Fruit fly (Drosophila melanogaster) whole organism, embryonic: Measurements from ENCODE around the gene CG31687.

Source experiments
- Adf1 ChIP-seq: fragments of 200-800 bp; sonication (Bioruptor generic); IDR thresholded peaks from 2 replicates; pipeline ENCODE4 v1.3.6; 2022; ENCODE audit warnings: missing biosample characterization, missing genetic modification characterization
- CG1024 ChIP-seq: fragments of 200-800 bp; sonication (Bioruptor generic); IDR thresholded peaks from 2 replicates; pipeline ENCODE4 v1.3.6; 2022; ENCODE audit warnings: missing biosample characterization, missing genetic modification characterization
- CG10267 ChIP-seq: fragments of 200-800 bp; sonication (Bioruptor generic); optimal IDR thresholded peaks from 2 replicates; lab custom pipeline; 2018; ENCODE audit warnings: missing biosample characterization, mild to moderate bottlenecking, missing genetic modification characterization, moderate library complexity
- CG10431 ChIP-seq: fragments of 200-800 bp; sonication (Bioruptor generic); optimal IDR thresholded peaks from 3 replicates; lab custom pipeline; 2018; ENCODE audit warnings: missing biosample characterization, mild to moderate bottlenecking, missing genetic modification characterization
- CG11695 ChIP-seq: fragments of 200-800 bp; sonication (Bioruptor generic); IDR thresholded peaks from 3 replicates; pipeline ENCODE4 v1.3.6; 2022; ENCODE audit warnings: missing biosample characterization, missing genetic modification characterization
- CG12744 ChIP-seq: fragments of 200-800 bp; sonication (Bioruptor generic); optimal IDR thresholded peaks from 2 replicates; lab custom pipeline; 2016; ENCODE audit warnings: missing biosample characterization, missing genetic modification characterization
- CG13287 ChIP-seq: fragments of 200-800 bp; sonication (Bioruptor generic); IDR thresholded peaks from 2 replicates; pipeline ENCODE4 v1.3.6; 2022; ENCODE audit warnings: missing biosample characterization, missing genetic modification characterization; ENCODE audit not compliant: partially characterized antibody
- CG14965 ChIP-seq: fragments of 200-800 bp; sonication (Bioruptor generic); optimal IDR thresholded peaks from 2 replicates; lab custom pipeline; 2016; ENCODE audit warnings: missing biosample characterization, missing genetic modification characterization, borderline replicate concordance
- CG17568 ChIP-seq: fragments of 200-800 bp; sonication (Bioruptor generic); optimal IDR thresholded peaks from 2 replicates; lab custom pipeline; 2018; ENCODE audit warnings: missing biosample characterization, mild to moderate bottlenecking, missing genetic modification characterization, moderate library complexity
- CG1792 ChIP-seq: fragments of 200-800 bp; sonication (Bioruptor generic); optimal IDR thresholded peaks from 2 replicates; lab custom pipeline; 2016; ENCODE audit warnings: missing biosample characterization, missing genetic modification characterization
- CG18599 ChIP-seq: fragments of 200-800 bp; sonication (Bioruptor generic); optimal IDR thresholded peaks from 3 replicates; lab custom pipeline; 2017; ENCODE audit warnings: missing biosample characterization, missing genetic modification characterization, mild to moderate bottlenecking, moderate library complexity, missing genetic modification reagents
- CG18764 ChIP-seq: fragments of 200-800 bp; sonication (Bioruptor generic); optimal IDR thresholded peaks from 3 replicates; lab custom pipeline; 2016; ENCODE audit warnings: missing biosample characterization, missing genetic modification characterization
- CG34422 ChIP-seq: fragments of 200-800 bp; sonication (Bioruptor generic); IDR thresholded peaks from 3 replicates; pipeline ENCODE4 v1.3.6; 2022; ENCODE audit warnings: missing biosample characterization, missing genetic modification characterization
- CG3995 ChIP-seq: fragments of 200-800 bp; sonication (Bioruptor generic); optimal IDR thresholded peaks from 3 replicates; lab custom pipeline; 2016; ENCODE audit warnings: missing biosample characterization, missing genetic modification characterization
- CG4360 ChIP-seq: fragments of 200-800 bp; sonication (Bioruptor generic); IDR thresholded peaks from 2 replicates; pipeline ENCODE4 v1.3.6; 2022; ENCODE audit warnings: missing biosample characterization, missing genetic modification characterization
- CG7372 ChIP-seq: fragments of 200-800 bp; sonication (Bioruptor generic); IDR thresholded peaks from 2 replicates; pipeline ENCODE4 v1.3.6; 2022; ENCODE audit warnings: missing biosample characterization, missing genetic modification characterization
- Dbx ChIP-seq: fragments of 200-800 bp; sonication (Bioruptor generic); IDR thresholded peaks from 3 replicates; pipeline ENCODE4 v1.3.6; 2022; ENCODE audit warnings: missing biosample characterization, missing genetic modification characterization
- Doc3 ChIP-seq: fragments of 200-800 bp; sonication (Bioruptor generic); IDR thresholded peaks from 3 replicates; pipeline ENCODE4 v1.3.6; 2022; ENCODE audit warnings: missing biosample characterization, missing genetic modification characterization; ENCODE audit not compliant: partially characterized antibody
- Ets65A ChIP-seq: fragments of 200-800 bp; sonication (Bioruptor generic); peaks from one replicate; lab custom pipeline; 2016; ENCODE audit warnings: missing biosample characterization, missing genetic modification characterization
- Ets97D ChIP-seq: fragments of 200-800 bp; sonication (Bioruptor generic); optimal IDR thresholded peaks from 3 replicates; lab custom pipeline; 2016; ENCODE audit warnings: missing biosample characterization, missing genetic modification characterization
- Fer3 ChIP-seq: fragments of 200-800 bp; sonication (Bioruptor generic); optimal IDR thresholded peaks from 2 replicates; lab custom pipeline; 2018; ENCODE audit warnings: missing biosample characterization, mild to moderate bottlenecking, missing genetic modification characterization, moderate library complexity
- Gsc ChIP-seq: fragments of 200-800 bp; sonication (Bioruptor generic); IDR thresholded peaks from 2 replicates; pipeline ENCODE4 v1.3.6; 2022; ENCODE audit warnings: missing biosample characterization, missing genetic modification characterization
- HHEX ChIP-seq: fragments of 200-800 bp; sonication (Bioruptor generic); optimal IDR thresholded peaks from 3 replicates; lab custom pipeline; 2017; ENCODE audit warnings: missing biosample characterization, mild to moderate bottlenecking, missing genetic modification characterization, missing genetic modification reagents
- HLHmδ ChIP-seq: fragments of 200-800 bp; sonication (Bioruptor generic); optimal IDR thresholded peaks from 2 replicates; lab custom pipeline; 2018; ENCODE audit warnings: missing biosample characterization, mild to moderate bottlenecking, missing genetic modification characterization, moderate library complexity
- Hmx ChIP-seq: fragments of 200-800 bp; sonication (Bioruptor generic); optimal IDR thresholded peaks from 2 replicates; lab custom pipeline; 2016; ENCODE audit warnings: missing biosample characterization, missing genetic modification characterization
- Hr51 ChIP-seq, 2 experiments: fragments of 200-800 bp; sonication (Bioruptor generic); optimal IDR thresholded peaks; 2 replicates in 1 of 2; 3 replicates in 1 of 2; lab custom pipeline; 2016 to 2018; ENCODE audit warnings: missing biosample characterization in 2 of 2, missing genetic modification characterization in 2 of 2, mild to moderate bottlenecking in 1 of 2, moderate library complexity in 1 of 2
- Hsf ChIP-seq: fragments of 200-800 bp; sonication (Bioruptor generic); optimal IDR thresholded peaks from 3 replicates; lab custom pipeline; 2016; ENCODE audit warnings: missing biosample characterization, missing genetic modification characterization
- Lhr ChIP-seq: fragments of 200-800 bp; sonication (Bioruptor generic); optimal IDR thresholded peaks from 3 replicates; lab custom pipeline; 2017; ENCODE audit warnings: mild to moderate bottlenecking, missing biosample characterization, missing genetic modification reagents, missing genetic modification characterization
- NfI ChIP-seq: fragments of 200-800 bp; sonication (Bioruptor generic); optimal IDR thresholded peaks from 3 replicates; lab custom pipeline; 2018; ENCODE audit warnings: missing biosample characterization, mild to moderate bottlenecking, missing genetic modification characterization, moderate library complexity
- Spps ChIP-seq: fragments of 200-800 bp; sonication (Bioruptor generic); optimal IDR thresholded peaks from 2 replicates; lab custom pipeline; 2018; ENCODE audit warnings: missing biosample characterization, mild to moderate bottlenecking, missing genetic modification characterization
- Sry-δ ChIP-seq: fragments of 200-800 bp; sonication (Bioruptor generic); optimal IDR thresholded peaks from 2 replicates; lab custom pipeline; 2016; ENCODE audit warnings: missing biosample characterization, missing genetic modification characterization
- Taf1 ChIP-seq: fragments of 200-800 bp; sonication (Bioruptor generic); IDR thresholded peaks from 2 replicates; pipeline ENCODE4 v1.3.6; 2022; ENCODE audit warnings: missing biosample characterization, missing genetic modification characterization
- Tbp ChIP-seq: fragments of >200 bp; optimal IDR thresholded peaks from 2 replicates; lab custom pipeline; 2018; ENCODE audit warnings: missing biosample characterization, missing genetic modification characterization
- chinmo ChIP-seq: fragments of 200-800 bp; sonication (Bioruptor generic); IDR thresholded peaks from 4 replicates; pipeline ENCODE4 v1.3.6; 2022; ENCODE audit warnings: missing biosample characterization, missing genetic modification characterization; ENCODE audit not compliant: partially characterized antibody
- chn ChIP-seq: fragments of 200-800 bp; sonication (Bioruptor generic); optimal IDR thresholded peaks from 2 replicates; lab custom pipeline; 2016; ENCODE audit warnings: missing biosample characterization, missing genetic modification characterization
- dpn ChIP-seq, 2 experiments: fragments of 200-800 bp; sonication (Bioruptor generic); optimal IDR thresholded peaks; 3 replicates each; lab custom pipeline; 2016; ENCODE audit warnings: missing biosample characterization in 2 of 2, missing genetic modification characterization in 2 of 2
- esg ChIP-seq: fragments of 200-800 bp; sonication (Bioruptor generic); conservative IDR thresholded peaks from 2 replicates; pipeline ENCODE4 v1.3.6; 2022; ENCODE audit warnings: missing biosample characterization, missing genetic modification characterization
- fu2 ChIP-seq: fragments of 200-800 bp; sonication (Bioruptor generic); optimal IDR thresholded peaks from 2 replicates; lab custom pipeline; 2016; ENCODE audit warnings: missing biosample characterization, missing genetic modification characterization
- gcm2 ChIP-seq: fragments of 200-800 bp; sonication (Bioruptor generic); optimal IDR thresholded peaks from 2 replicates; lab custom pipeline; 2016; ENCODE audit warnings: missing biosample characterization, missing genetic modification characterization
- hbn ChIP-seq: fragments of 200-800 bp; sonication (Bioruptor generic); IDR thresholded peaks from 2 replicates; pipeline ENCODE4 v1.3.6; 2022; ENCODE audit warnings: missing biosample characterization, missing genetic modification characterization; ENCODE audit not compliant: partially characterized antibody
- her ChIP-seq: fragments of 200-800 bp; sonication (Bioruptor generic); optimal IDR thresholded peaks from 2 replicates; lab custom pipeline; 2016; ENCODE audit warnings: missing biosample characterization, missing genetic modification characterization
- lab ChIP-seq: fragments of 200-800 bp; sonication (Bioruptor generic); optimal IDR thresholded peaks from 3 replicates; lab custom pipeline; 2017; ENCODE audit warnings: missing biosample characterization, missing genetic modification characterization, mild to moderate bottlenecking, moderate library complexity, missing genetic modification reagents
- luna ChIP-seq: fragments of 200-800 bp; sonication (Bioruptor generic); optimal IDR thresholded peaks from 2 replicates; lab custom pipeline; 2016; ENCODE audit warnings: missing biosample characterization, missing genetic modification characterization
- nom ChIP-seq: fragments of 200-800 bp; sonication (Bioruptor generic); optimal IDR thresholded peaks from 2 replicates; lab custom pipeline; 2017; ENCODE audit warnings: missing biosample characterization, missing genetic modification characterization, mild to moderate bottlenecking, moderate library complexity, missing genetic modification reagents
- psq ChIP-seq: fragments of 200-800 bp; sonication (Bioruptor generic); optimal IDR thresholded peaks from 2 replicates; lab custom pipeline; 2017; ENCODE audit warnings: missing biosample characterization, missing genetic modification characterization
- pum ChIP-seq: fragments of 200-800 bp; sonication (Bioruptor generic); optimal IDR thresholded peaks from 2 replicates; lab custom pipeline; 2016; ENCODE audit warnings: missing biosample characterization, missing genetic modification characterization
- ro ChIP-seq: fragments of 200-800 bp; sonication (Bioruptor generic); IDR thresholded peaks from 2 replicates; pipeline ENCODE4 v1.3.6; 2022; ENCODE audit warnings: missing biosample characterization, missing genetic modification characterization
- sim ChIP-seq: fragments of 200-800 bp; sonication (Bioruptor generic); IDR thresholded peaks from 2 replicates; pipeline ENCODE4 v1.3.6; 2022; ENCODE audit warnings: missing biosample characterization, missing genetic modification characterization
- sug ChIP-seq: fragments of 200-800 bp; optimal IDR thresholded peaks from 2 replicates; lab custom pipeline; 2019; ENCODE audit warnings: missing biosample characterization, mild to moderate bottlenecking, missing genetic modification characterization, moderate library complexity
- tna ChIP-seq: fragments of 200-800 bp; sonication (Bioruptor generic); IDR thresholded peaks from 2 replicates; pipeline ENCODE4 v1.3.6; 2022; ENCODE audit warnings: missing biosample characterization, missing genetic modification characterization; ENCODE audit not compliant: partially characterized antibody
- unpg ChIP-seq: fragments of 200-800 bp; sonication (Bioruptor generic); optimal IDR thresholded peaks from 3 replicates; lab custom pipeline; 2018; ENCODE audit warnings: missing biosample characterization, mild to moderate bottlenecking, missing genetic modification characterization, moderate library complexity

CG31687 gene

DNA sequence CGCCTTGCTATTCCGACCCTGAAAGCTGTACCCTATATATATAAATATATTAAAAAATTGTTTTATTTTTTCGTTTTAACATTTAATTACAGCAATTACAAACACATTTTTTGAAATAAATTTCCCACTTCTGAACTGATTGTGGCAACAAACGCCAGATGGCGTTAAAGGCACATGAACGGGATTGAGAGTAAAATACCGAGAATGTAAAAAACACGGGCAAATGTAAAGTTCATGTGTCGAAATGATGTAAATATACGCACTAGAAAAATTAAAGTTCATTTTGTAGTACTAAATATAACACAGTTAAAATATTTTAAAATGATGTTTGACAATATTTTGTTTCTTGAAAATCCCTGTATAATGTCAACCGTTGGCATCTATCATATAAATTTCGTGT lies 14.4 kb downstream of the CG31687 start (continued):
- TF ChIP-seq HHEX (peak; percentile 15), CG7372 (GFP tag; lab: Robert Waterston, UW) (peak; percentile 7; the same call in 1 of the 2 replicates), sug (peak; percentile 37), psq (GFP tag; lab: Kevin White, UChicago) (no peak), pum (no peak), gcm2 (GFP tag; lab: Kevin White, UChicago) (no peak), CG11695 (GFP tag; lab: Robert Waterston, UW) (no peak), CG10267 (peak; percentile 26), Dbx (GFP tag; lab: Robert Waterston, UW) (no peak), Spps (tag; lab: Kevin White, UChicago) (no peak), Sry-δ (GFP tag; lab: Kevin White, UChicago) (no peak), CG34422 (GFP tag; lab: Robert Waterston, UW) (no peak), Hsf (GFP tag; lab: Kevin White, UChicago) (peak; percentile 33), luna (GFP tag; lab: Kevin White, UChicago) (no peak), CG18764 (GFP tag; lab: Kevin White, UChicago) (no peak), CG14965 (GFP tag; lab: Kevin White, UChicago) (peak; percentile 94), tna (GFP tag; lab: Robert Waterston, UW) (no peak), Ets97D (GFP tag; lab: Kevin White, UChicago) (no peak), CG4360 (GFP tag; lab: Robert Waterston, UW) (no peak), CG1792 (GFP tag; lab: Kevin White, UChicago) (no peak), ro (GFP tag; lab: Robert Waterston, UW) (no peak), CG3995 (no peak), CG17568 (GFP tag; lab: Kevin White, UChicago) (peak; percentile 48), esg (GFP tag; lab: Robert Waterston, UW) (no peak), chinmo (GFP tag; lab: Robert Waterston, UW) (0 out of 4 replicates have a peak, but pooled peaks have one; percentile 19), CG10431 (GFP tag; lab: Kevin White, UChicago) (peak; percentile 10), HLHmδ (GFP tag; lab: Kevin White, UChicago) (no peak), nom (GFP tag; lab: Kevin White, UChicago) (no peak), dpn (GFP tag; optimal IDR thresholded peaks at IDR 0.05; lab: Kevin White, UChicago) (peak in 1 of 2 experiments; percentile 32), CG13287 (GFP tag; lab: Robert Waterston, UW) (no peak; the same call in 1 of the 2 replicates), chn (GFP tag; lab: Kevin White, UChicago) (no peak), hbn (GFP tag; lab: Robert Waterston, UW) (no peak), Tbp (GFP tag; lab: Kevin White, UChicago) (no peak), lab (GFP tag; lab: Kevin White, UChicago) (peak; percentile 29), Ets65A (GFP tag; lab: Kevin White, UChicago) (peak; percentile 69), unpg (peak; percentile 40), Doc3 (GFP tag; lab: Robert Waterston, UW) (no peak), Gsc (GFP tag; lab: Robert Waterston, UW) (no peak), Fer3 (tag; lab: Kevin White, UChicago) (peak; percentile 6), her (no peak), Hr51 (GFP tag; optimal IDR thresholded peaks at IDR 0.05; lab: Kevin White, UChicago) (peak in 1 of 2 experiments; percentile 35), CG12744 (GFP tag; lab: Kevin White, UChicago) (no peak), Taf1 (GFP tag; lab: Robert Waterston, UW) (no peak), Adf1 (GFP tag; lab: Robert Waterston, UW) (no peak), sim (GFP tag; lab: Robert Waterston, UW) (no peak), CG18599 (GFP tag; lab: Kevin White, UChicago) (no peak), Lhr (peak; percentile 46), Hmx (GFP tag; lab: Kevin White, UChicago) (no peak), NfI (peak; percentile 59), CG1024 (GFP tag; lab: Robert Waterston, UW) (no peak), fu2 (GFP tag; lab: Kevin White, UChicago) (no peak)
